Worm (Caenorhabditis elegans) whole organism, L1 larva: ENCODE data around the gene F23A7.5.

Experiments used
- aha-1 ChIP-seq: fragments of 150-350 bp; optimal IDR thresholded peaks from 2 replicates; lab custom pipeline; 2014; ENCODE audit warnings: missing biosample characterization, missing genetic modification characterization
- ceh-88 ChIP-seq: fragments of 200-800 bp; sonication (Bioruptor generic); IDR thresholded peaks from 2 replicates; pipeline ENCODE4 v1.3.6; 2022; ENCODE audit warnings: missing genetic modification characterization, missing compliant biosample characterization
- elt-3 ChIP-seq, 6 experiments: fragments of 150-350 bp in 1 of 6; sonication (generic microtip); optimal IDR thresholded peaks; 2 replicates each; lab custom pipeline; 2017 to 2018; ENCODE audit warnings: missing biosample characterization in 6 of 6, missing genetic modification characterization in 6 of 6, inconsistent platforms in 1 of 6
- lin-39 ChIP-seq: fragments of 150-350 bp; optimal IDR thresholded peaks from 2 replicates; lab custom pipeline; 2014; ENCODE audit warnings: missing biosample characterization, missing genetic modification reagents, missing genetic modification characterization
- nhr-47 ChIP-seq: sonication (generic microtip); optimal IDR thresholded peaks from 2 replicates; lab custom pipeline; 2016; ENCODE audit warnings: mild to moderate bottlenecking, missing genetic modification characterization, moderate library complexity, missing compliant biosample characterization
- nhr-76 ChIP-seq: sonication (generic microtip); optimal IDR thresholded peaks from 2 replicates; lab custom pipeline; 2017; ENCODE audit warnings: missing biosample characterization, missing genetic modification characterization
- rnt-1 ChIP-seq: sonication (generic microtip); optimal IDR thresholded peaks from 2 replicates; lab custom pipeline; 2016; ENCODE audit warnings: mild to moderate bottlenecking, missing genetic modification characterization, moderate library complexity, missing compliant biosample characterization
- unc-62 ChIP-seq: fragments of 150-350 bp; optimal IDR thresholded peaks from 2 replicates; lab custom pipeline; 2014; ENCODE audit warnings: missing biosample characterization, missing genetic modification reagents, missing genetic modification characterization

DNA sequence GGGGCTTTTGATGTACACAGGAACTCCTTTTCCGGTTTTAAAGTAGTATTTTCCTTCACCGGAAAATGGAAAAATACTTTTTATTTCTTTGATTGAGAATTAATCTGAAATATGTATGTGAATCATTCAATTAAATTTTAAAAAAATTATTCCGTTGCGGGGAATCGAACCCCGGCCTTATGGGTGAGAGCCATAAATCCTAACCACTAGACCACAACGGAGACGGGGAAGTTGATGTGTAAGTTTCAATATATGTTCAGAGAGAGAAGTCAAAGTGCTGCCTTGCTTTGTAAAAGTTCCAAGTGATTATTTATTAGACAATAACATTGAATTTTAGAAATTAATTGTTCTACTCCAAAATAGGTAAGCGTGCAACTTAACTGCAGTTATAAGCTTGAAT lies 42.4 kb downstream of the F23A7.5 start:
- TF ChIP-seq nhr-47 = peak; percentile 43
- TF ChIP-seq ceh-88 (GFP tag; lab: Robert Waterston, UW) = no peak
- TF ChIP-seq nhr-76 (tag; lab: Kevin White, UChicago) = no peak
- TF ChIP-seq aha-1 (tag; lab: Kevin White, UChicago) = no peak
- TF ChIP-seq rnt-1 (tag; lab: Kevin White, UChicago) = peak; percentile 29
- TF ChIP-seq lin-39 (tag; lab: Kevin White, UChicago) = no peak
- TF ChIP-seq elt-3 (tag; optimal IDR thresholded peaks at IDR 0.05; lab: Kevin White, UChicago) = peak in 1 of 6 experiments; percentile 4
- no peak for TF ChIP-seq unc-62 (GFP tag; lab: Kevin White, UChicago)
